Fruit fly (Drosophila melanogaster) whole organism, embryonic: ENCODE data around the gene CG13670.

Experiments used
- CG10431 ChIP-seq: fragments of 200-800 bp; sonication (Bioruptor generic); optimal IDR thresholded peaks from 3 replicates; lab custom pipeline; 2018; ENCODE audit warnings: missing biosample characterization, mild to moderate bottlenecking, missing genetic modification characterization
- CG11085 ChIP-seq: fragments of 200-800 bp; sonication (Bioruptor generic); IDR thresholded peaks from 2 replicates; pipeline ENCODE4 v1.3.6; 2022; ENCODE audit warnings: missing biosample characterization, missing genetic modification characterization
- CG1233 ChIP-seq: fragments of 200-800 bp; sonication (Bioruptor generic); optimal IDR thresholded peaks from 4 replicates; lab custom pipeline; 2018; ENCODE audit warnings: missing biosample characterization, mild to moderate bottlenecking, missing genetic modification characterization
- CG1602 ChIP-seq: fragments of 200-800 bp; sonication (Bioruptor generic); optimal IDR thresholded peaks from 3 replicates; lab custom pipeline; 2016; ENCODE audit warnings: missing biosample characterization, missing genetic modification characterization
- CG18619 ChIP-seq: fragments of 200-800 bp; sonication (Bioruptor generic); optimal IDR thresholded peaks from 3 replicates; lab custom pipeline; 2017; ENCODE audit warnings: missing biosample characterization, mild to moderate bottlenecking, missing genetic modification characterization
- CG33557 ChIP-seq: fragments of 200-800 bp; sonication (Bioruptor generic); optimal IDR thresholded peaks from 2 replicates; lab custom pipeline; 2019; ENCODE audit warnings: missing biosample characterization, mild to moderate bottlenecking, missing genetic modification characterization, moderate library complexity
- CG34422 ChIP-seq: fragments of 200-800 bp; sonication (Bioruptor generic); IDR thresholded peaks from 3 replicates; pipeline ENCODE4 v1.3.6; 2022; ENCODE audit warnings: missing biosample characterization, missing genetic modification characterization
- CG43689 ChIP-seq: fragments of 200-800 bp; sonication (Bioruptor generic); IDR thresholded peaks from 2 replicates; pipeline ENCODE4 v1.3.6; 2022; ENCODE audit warnings: missing biosample characterization, missing genetic modification characterization
- CG4820 ChIP-seq: fragments of 200-800 bp; sonication (Bioruptor generic); optimal IDR thresholded peaks from 3 replicates; lab custom pipeline; 2016; ENCODE audit warnings: missing biosample characterization, missing genetic modification characterization
- CG4854 ChIP-seq: fragments of 200-800 bp; sonication (Bioruptor generic); optimal IDR thresholded peaks from 2 replicates; lab custom pipeline; 2016; ENCODE audit warnings: missing biosample characterization, missing genetic modification characterization, inconsistent platforms
- CG6813 ChIP-seq: fragments of 200-800 bp; sonication (Bioruptor generic); optimal IDR thresholded peaks from 2 replicates; lab custom pipeline; 2017; ENCODE audit warnings: missing biosample characterization, missing genetic modification characterization, mild to moderate bottlenecking, moderate library complexity, missing genetic modification reagents
- CG7556 ChIP-seq: fragments of 200-800 bp; sonication (Bioruptor generic); optimal IDR thresholded peaks from 2 replicates; lab custom pipeline; 2017; ENCODE audit warnings: missing biosample characterization, mild to moderate bottlenecking, missing genetic modification characterization
- CG8478 ChIP-seq: fragments of >200 bp; optimal IDR thresholded peaks from 2 replicates; lab custom pipeline; 2018
- D ChIP-seq, 2 experiments: fragments of 200-800 bp in 1 of 2; fragments of >200 bp in 1 of 2; sonication (Bioruptor generic) in 1 of 2; optimal IDR thresholded peaks; 2 replicates in 1 of 2; 3 replicates in 1 of 2; lab custom pipeline; 2017; ENCODE audit warnings: mild to moderate bottlenecking in 1 of 2, missing biosample characterization in 1 of 2, missing genetic modification characterization in 1 of 2, missing genetic modification reagents in 1 of 2
- Dbx ChIP-seq: fragments of 200-800 bp; sonication (Bioruptor generic); IDR thresholded peaks from 3 replicates; pipeline ENCODE4 v1.3.6; 2022; ENCODE audit warnings: missing biosample characterization, missing genetic modification characterization
- Dek ChIP-seq: fragments of 200-800 bp; sonication (Bioruptor generic); optimal IDR thresholded peaks from 3 replicates; lab custom pipeline; 2019; ENCODE audit warnings: missing biosample characterization, mild to moderate bottlenecking, missing genetic modification characterization, moderate library complexity
- E2f2 ChIP-seq: fragments of 200-800 bp; sonication (Bioruptor generic); IDR thresholded peaks from 2 replicates; pipeline ENCODE4 v1.3.6; 2022; ENCODE audit warnings: missing biosample characterization, missing genetic modification characterization
- ERR ChIP-seq: fragments of 200-800 bp; sonication (Bioruptor generic); optimal IDR thresholded peaks from 2 replicates; lab custom pipeline; 2016; ENCODE audit warnings: missing biosample characterization, missing genetic modification characterization
- HHEX ChIP-seq: fragments of 200-800 bp; sonication (Bioruptor generic); optimal IDR thresholded peaks from 3 replicates; lab custom pipeline; 2017; ENCODE audit warnings: missing biosample characterization, mild to moderate bottlenecking, missing genetic modification characterization, missing genetic modification reagents
- Hand ChIP-seq: fragments of 200-800 bp; sonication (Bioruptor generic); optimal IDR thresholded peaks from 2 replicates; lab custom pipeline; 2017; ENCODE audit warnings: mild to moderate bottlenecking, missing biosample characterization, missing genetic modification reagents, missing genetic modification characterization
- Hr3 ChIP-seq: fragments of 200-800 bp; sonication (Bioruptor generic); optimal IDR thresholded peaks from 3 replicates; lab custom pipeline; 2016; ENCODE audit warnings: missing biosample characterization, missing genetic modification characterization
- Hsf ChIP-seq: fragments of 200-800 bp; sonication (Bioruptor generic); optimal IDR thresholded peaks from 3 replicates; lab custom pipeline; 2016; ENCODE audit warnings: missing biosample characterization, missing genetic modification characterization
- MESR4 ChIP-seq: fragments of 200-800 bp; sonication (Bioruptor generic); optimal IDR thresholded peaks from 2 replicates; lab custom pipeline; 2018; ENCODE audit warnings: missing biosample characterization, mild to moderate bottlenecking, missing genetic modification characterization, moderate library complexity
- Myb ChIP-seq: fragments of 200-800 bp; sonication (Bioruptor generic); optimal IDR thresholded peaks from 2 replicates; lab custom pipeline; 2016; ENCODE audit warnings: missing biosample characterization, missing genetic modification characterization
- NfI ChIP-seq: fragments of 200-800 bp; sonication (Bioruptor generic); optimal IDR thresholded peaks from 3 replicates; lab custom pipeline; 2018; ENCODE audit warnings: missing biosample characterization, mild to moderate bottlenecking, missing genetic modification characterization, moderate library complexity
- Rx ChIP-seq: fragments of 200-800 bp; sonication (Bioruptor generic); IDR thresholded peaks from 2 replicates; pipeline ENCODE4 v1.3.6; 2022; ENCODE audit warnings: missing biosample characterization, missing genetic modification characterization
- Six4 ChIP-seq: fragments of 200-800 bp; sonication (Bioruptor generic); optimal IDR thresholded peaks from 2 replicates; lab custom pipeline; 2016; ENCODE audit warnings: missing biosample characterization, missing genetic modification characterization
- Sox102F ChIP-seq: fragments of 200-800 bp; sonication (Bioruptor generic); optimal IDR thresholded peaks from 2 replicates; lab custom pipeline; 2018; ENCODE audit warnings: missing biosample characterization, mild to moderate bottlenecking, missing genetic modification characterization, moderate library complexity
- amos ChIP-seq: fragments of 200-800 bp; sonication (Bioruptor generic); IDR thresholded peaks from 2 replicates; pipeline ENCODE4 v1.3.6; 2022; ENCODE audit warnings: missing biosample characterization, missing genetic modification characterization; ENCODE audit not compliant: partially characterized antibody
- bigmax ChIP-seq: fragments of 200-800 bp; sonication (Bioruptor generic); optimal IDR thresholded peaks from 2 replicates; lab custom pipeline; 2018; ENCODE audit warnings: missing biosample characterization, mild to moderate bottlenecking, missing genetic modification characterization
- caup ChIP-seq: fragments of 200-800 bp; sonication (Bioruptor generic); optimal IDR thresholded peaks from 3 replicates; lab custom pipeline; 2017; ENCODE audit warnings: missing biosample characterization, mild to moderate bottlenecking, missing genetic modification characterization, moderate library complexity; ENCODE audit not compliant: severe bottlenecking
- chinmo ChIP-seq: fragments of 200-800 bp; sonication (Bioruptor generic); IDR thresholded peaks from 4 replicates; pipeline ENCODE4 v1.3.6; 2022; ENCODE audit warnings: missing biosample characterization, missing genetic modification characterization; ENCODE audit not compliant: partially characterized antibody
- crol ChIP-seq: fragments of 200-800 bp; sonication (Bioruptor generic); IDR thresholded peaks from 2 replicates; pipeline ENCODE4 v1.3.6; 2022; ENCODE audit warnings: missing biosample characterization, missing genetic modification characterization
- dpn ChIP-seq, 2 experiments: fragments of 200-800 bp; sonication (Bioruptor generic); optimal IDR thresholded peaks; 3 replicates each; lab custom pipeline; 2016; ENCODE audit warnings: missing biosample characterization in 2 of 2, missing genetic modification characterization in 2 of 2
- ewg ChIP-seq: fragments of 200-800 bp; sonication (Bioruptor generic); optimal IDR thresholded peaks from 3 replicates; lab custom pipeline; 2017; ENCODE audit warnings: mild to moderate bottlenecking, missing biosample characterization, missing genetic modification reagents, missing genetic modification characterization
- fd3F ChIP-seq: fragments of 200-800 bp; sonication (Bioruptor generic); optimal IDR thresholded peaks from 2 replicates; lab custom pipeline; 2018; ENCODE audit warnings: missing biosample characterization, mild to moderate bottlenecking, missing genetic modification characterization, moderate library complexity
- insv ChIP-seq, 2 experiments: fragments of 200-800 bp; sonication (Bioruptor generic); optimal IDR thresholded peaks; 3 replicates each; lab custom pipeline; 2016 to 2018; ENCODE audit warnings: missing biosample characterization in 2 of 2, missing genetic modification characterization in 2 of 2
- jumu ChIP-seq: fragments of 200-800 bp; sonication (Bioruptor generic); optimal IDR thresholded peaks from 3 replicates; lab custom pipeline; 2016; ENCODE audit warnings: missing biosample characterization, missing genetic modification characterization
- lola ChIP-seq, 3 experiments: fragments of >200 bp in 2 of 3; fragments of 200-800 bp in 1 of 3; sonication (Bioruptor generic) in 1 of 3; optimal IDR thresholded peaks; 2 replicates each; lab custom pipeline; 2017 to 2019; ENCODE audit warnings: missing biosample characterization in 3 of 3, missing genetic modification characterization in 3 of 3, mild to moderate bottlenecking in 1 of 3, moderate library complexity in 1 of 3
- slbo ChIP-seq: fragments of 200-800 bp; sonication (Bioruptor generic); IDR thresholded peaks from 2 replicates; pipeline ENCODE4 v1.3.6; 2022; ENCODE audit warnings: missing biosample characterization, missing genetic modification characterization
- so ChIP-seq: fragments of 200-800 bp; sonication (Bioruptor generic); IDR thresholded peaks from 3 replicates; pipeline ENCODE4 v1.3.6; 2022; ENCODE audit warnings: missing biosample characterization, missing genetic modification characterization
- stwl ChIP-seq: fragments of 200-800 bp; sonication (Bioruptor generic); optimal IDR thresholded peaks from 3 replicates; lab custom pipeline; 2018; ENCODE audit warnings: missing biosample characterization, mild to moderate bottlenecking, missing genetic modification characterization, moderate library complexity
- toy ChIP-seq: fragments of 200-800 bp; sonication (Bioruptor generic); IDR thresholded peaks from 2 replicates; pipeline ENCODE4 v1.3.6; 2022; ENCODE audit warnings: missing biosample characterization, missing genetic modification characterization
- trh ChIP-seq: fragments of 200-800 bp; sonication (Bioruptor generic); optimal IDR thresholded peaks from 2 replicates; lab custom pipeline; 2016; ENCODE audit warnings: missing biosample characterization, missing genetic modification characterization
- ttk ChIP-seq: fragments of 200-800 bp; sonication (Bioruptor generic); IDR thresholded peaks from 2 replicates; pipeline ENCODE4 v2.1.2; 2022; ENCODE audit warnings: missing biosample characterization, missing genetic modification characterization
- unpg ChIP-seq: fragments of 200-800 bp; sonication (Bioruptor generic); optimal IDR thresholded peaks from 3 replicates; lab custom pipeline; 2018; ENCODE audit warnings: missing biosample characterization, mild to moderate bottlenecking, missing genetic modification characterization, moderate library complexity
- wdn ChIP-seq: fragments of 200-800 bp; sonication (Bioruptor generic); IDR thresholded peaks from 2 replicates; pipeline ENCODE4 v1.3.6; 2022; ENCODE audit warnings: missing biosample characterization, missing genetic modification characterization

The CG13670 gene

DNA sequence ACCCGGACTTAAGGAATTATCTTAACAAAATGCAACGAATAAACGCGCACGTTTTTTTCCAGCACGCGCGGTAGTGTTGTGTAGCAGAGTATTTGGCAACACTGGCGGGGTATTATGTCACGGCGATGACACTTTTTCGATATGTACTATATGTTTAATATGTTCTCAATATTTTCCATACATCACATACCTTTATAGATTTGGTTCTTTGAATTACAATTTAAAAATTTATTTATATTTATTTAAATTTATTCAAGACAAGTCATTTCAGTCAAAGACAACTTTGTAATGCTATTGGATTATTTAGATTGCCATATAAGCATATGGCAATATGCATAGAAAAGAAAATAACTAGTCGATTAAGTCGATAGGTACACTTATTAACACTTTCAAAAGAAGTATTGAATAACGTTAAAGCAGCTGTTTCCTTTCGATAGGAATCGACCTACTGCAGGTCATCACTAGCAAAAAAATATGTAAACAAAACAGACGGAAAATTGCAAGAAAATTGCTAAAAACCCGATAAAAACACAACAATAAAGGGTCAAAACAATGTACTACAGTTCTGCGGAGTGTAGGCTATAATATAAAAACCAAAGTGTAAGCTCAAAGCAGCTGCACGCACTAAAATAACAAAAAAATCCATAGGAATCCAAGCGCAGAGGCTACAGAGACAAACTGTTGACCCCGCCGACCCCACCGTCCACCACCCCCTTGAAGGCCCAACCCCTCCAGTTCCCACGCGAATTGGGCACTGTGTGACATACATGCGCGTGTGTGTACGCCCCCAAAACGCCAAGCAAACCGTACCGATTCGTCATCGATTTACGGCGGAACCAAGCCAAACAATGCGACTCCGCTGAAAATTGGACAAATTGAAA, 25.8 kb downstream of the CG13670 start, which contains the start of the genes CG7182 and GAPcenA (continued):
- TF ChIP-seq HHEX (GFP tag; lab: Kevin White, UChicago) = no peak
- no peak for TF ChIP-seq so (GFP tag; lab: Robert Waterston, UW)
- peak; percentile 41 for TF ChIP-seq CG11085
- TF ChIP-seq CG7556 = peak; percentile 76
- TF ChIP-seq fd3F (GFP tag; lab: Kevin White, UChicago) = peak; percentile 68
- TF ChIP-seq ttk = 0 out of 2 replicates have a peak, but pooled peaks have one; percentile 10
- TF ChIP-seq Sox102F (GFP tag; lab: Kevin White, UChicago) = peak; percentile 61
- TF ChIP-seq stwl (tag; lab: Kevin White, UChicago) = peak; percentile 94
- TF ChIP-seq CG10431 (GFP tag; lab: Kevin White, UChicago) = peak; percentile 45
- TF ChIP-seq ERR = no peak
- TF ChIP-seq lola (GFP tag; optimal IDR thresholded peaks at IDR 0.05; lab: Kevin White, UChicago) = peak in 1 of 3 experiments; percentile 77
- TF ChIP-seq ewg (GFP tag; lab: Kevin White, UChicago) = peak; percentile 43
- peak; percentile 70 for TF ChIP-seq slbo (GFP tag; lab: Robert Waterston, UW)
- peak; percentile 76 for TF ChIP-seq Dek (tag; lab: Kevin White, UChicago)
- TF ChIP-seq E2f2 (GFP tag; lab: Robert Waterston, UW) = peak; percentile 59
- TF ChIP-seq Hsf (GFP tag; lab: Kevin White, UChicago) = peak; percentile 36
- TF ChIP-seq Myb (GFP tag; lab: Kevin White, UChicago) = peak; percentile 22
- peak; percentile 64 for TF ChIP-seq CG1602 (GFP tag; lab: Kevin White, UChicago)
- TF ChIP-seq CG33557 (GFP tag; lab: Kevin White, UChicago) = peak; percentile 76
- TF ChIP-seq NfI (GFP tag; lab: Kevin White, UChicago) = peak; percentile 75
- peak; percentile 63 for TF ChIP-seq CG18619
- TF ChIP-seq chinmo = peak; percentile 76; the same call in 1 of the 4 replicates
- TF ChIP-seq insv (GFP tag; optimal IDR thresholded peaks at IDR 0.05; lab: Kevin White, UChicago) = peak in 1 of 2 experiments; percentile 46
- peak; percentile 8 for TF ChIP-seq Hand (GFP tag; lab: Kevin White, UChicago)
- peak; percentile 82 for TF ChIP-seq Hr3 (GFP tag; lab: Kevin White, UChicago)
- TF ChIP-seq wdn (GFP tag; lab: Robert Waterston, UW) = no peak
- TF ChIP-seq MESR4 = peak; percentile 47
- peak; percentile 59 for TF ChIP-seq CG4820
- TF ChIP-seq unpg (GFP tag; lab: Kevin White, UChicago) = peak; percentile 66
- no peak for TF ChIP-seq CG43689 (GFP tag; lab: Robert Waterston, UW)
- TF ChIP-seq jumu = peak; percentile 26
- no peak for TF ChIP-seq bigmax (GFP tag; lab: Kevin White, UChicago)
- TF ChIP-seq trh (GFP tag; lab: Kevin White, UChicago) = peak; percentile 20
- TF ChIP-seq toy (GFP tag; lab: Robert Waterston, UW) = no peak
- TF ChIP-seq CG4854 (GFP tag; lab: Kevin White, UChicago) = no peak
- TF ChIP-seq amos (GFP tag; lab: Robert Waterston, UW) = peak; percentile 35; the same call in 1 of the 2 replicates
- peak; percentile 70 for TF ChIP-seq caup (GFP tag; lab: Kevin White, UChicago)
- TF ChIP-seq Rx (GFP tag; lab: Robert Waterston, UW) = 0 out of 2 replicates have a peak, but pooled peaks have one; percentile 14
- peak; percentile 73 for TF ChIP-seq CG1233 (GFP tag; lab: Kevin White, UChicago)
- TF ChIP-seq D (optimal IDR thresholded peaks at IDR 0.05; lab: Kevin White, UChicago) = no peak
- TF ChIP-seq D (GFP tag; optimal IDR thresholded peaks at IDR 0.05; lab: Kevin White, UChicago) = peak; percentile 53
- peak; percentile 24 to 63 for TF ChIP-seq dpn (GFP tag; optimal IDR thresholded peaks at IDR 0.05; lab: Kevin White, UChicago)
- peak; percentile 80; the same call in 1 of the 3 replicates for TF ChIP-seq CG34422 (GFP tag; lab: Robert Waterston, UW)
- peak; percentile 99 for TF ChIP-seq crol (GFP tag; lab: Robert Waterston, UW)
- peak; percentile 13 for TF ChIP-seq CG6813 (GFP tag; lab: Kevin White, UChicago)
- TF ChIP-seq Six4 (GFP tag; lab: Kevin White, UChicago) = peak; percentile 39
- peak; percentile 46; the same call in 1 of the 3 replicates for TF ChIP-seq Dbx (GFP tag; lab: Robert Waterston, UW)
- no peak for TF ChIP-seq CG8478 (lab: Kevin White, UChicago)
